Worm (Caenorhabditis elegans) whole organism, late embryonic: Measurements from ENCODE around the gene memb-2.

Source experiments
- C08G9.2 ChIP-seq: sonication (generic microtip); optimal IDR thresholded peaks from 2 replicates; lab custom pipeline; 2016; ENCODE audit warnings: mild to moderate bottlenecking, missing genetic modification characterization, moderate library complexity, missing compliant biosample characterization
- ama-1 ChIP-seq: fragments of 150-350 bp; optimal IDR thresholded peaks from 2 replicates; lab custom pipeline; 2014
- ceh-30 ChIP-seq: fragments of 150-350 bp; optimal IDR thresholded peaks from 2 replicates; lab custom pipeline; 2014; ENCODE audit warnings: missing biosample characterization, missing genetic modification characterization
- ceh-6 ChIP-seq: fragments of 200-800 bp; sonication (Bioruptor generic); optimal IDR thresholded peaks from 2 replicates; lab custom pipeline; 2018; ENCODE audit warnings: mild to moderate bottlenecking, missing genetic modification characterization, missing compliant biosample characterization
- hlh-13 ChIP-seq: fragments of 200-800 bp; sonication (Bioruptor generic); optimal IDR thresholded peaks from 2 replicates; lab custom pipeline; 2018; ENCODE audit warnings: mild to moderate bottlenecking, missing genetic modification characterization, missing compliant biosample characterization
- lin-11 ChIP-seq: fragments of 200-800 bp; sonication (Bioruptor generic); optimal IDR thresholded peaks from 2 replicates; lab custom pipeline; 2018; ENCODE audit warnings: mild to moderate bottlenecking, missing genetic modification characterization, missing compliant biosample characterization
- nfya-1 ChIP-seq: sonication (generic microtip); optimal IDR thresholded peaks from 2 replicates; lab custom pipeline; 2017; ENCODE audit warnings: missing genetic modification characterization, mild to moderate bottlenecking, missing compliant biosample characterization, antibody characterized with exemption, moderate library complexity
- npax-4 ChIP-seq: sonication (generic microtip); optimal IDR thresholded peaks from 2 replicates; lab custom pipeline; 2016; ENCODE audit warnings: missing genetic modification characterization, missing compliant biosample characterization
- tbx-2 ChIP-seq: sonication (generic microtip); optimal IDR thresholded peaks from 2 replicates; lab custom pipeline; 2016; ENCODE audit warnings: missing genetic modification characterization, missing compliant biosample characterization

ce11 chrV:5587955-5588354 is 32.0 kb downstream of the memb-2 start:
- TF ChIP-seq hlh-13 (GFP tag; lab: Kevin White, UChicago): no peak
- no peak for TF ChIP-seq ceh-30 (tag; lab: Kevin White, UChicago)
- no peak for TF ChIP-seq C08G9.2 (tag; lab: Kevin White, UChicago)
- no peak for TF ChIP-seq ceh-6 (GFP tag; lab: Kevin White, UChicago)
- TF ChIP-seq npax-4 (tag; lab: Kevin White, UChicago): no peak
- no peak for TF ChIP-seq ama-1 (lab: Kevin White, UChicago)
- TF ChIP-seq lin-11 (tag; lab: Kevin White, UChicago): no peak
- no peak for TF ChIP-seq nfya-1
- TF ChIP-seq tbx-2 (tag; lab: Kevin White, UChicago): no peak
